Worm (Caenorhabditis elegans) whole organism, L2 larva: ENCODE measurements around the gene C05D9.4.

Experiments used
- C34F6.9 ChIP-seq: fragments of 150-350 bp; optimal IDR thresholded peaks from 2 replicates; lab custom pipeline; 2014; ENCODE audit warnings: missing biosample characterization, missing genetic modification characterization
- F13H6.1 ChIP-seq: sonication (generic microtip); optimal IDR thresholded peaks from 2 replicates; lab custom pipeline; 2016; ENCODE audit warnings: missing genetic modification characterization, missing compliant biosample characterization
- R02D3.7 ChIP-seq: fragments of 150-350 bp; optimal IDR thresholded peaks from 2 replicates; lab custom pipeline; 2014; ENCODE audit warnings: missing biosample characterization, missing genetic modification characterization
- Y55F3AM.14 ChIP-seq: fragments of 200-800 bp; sonication (Bioruptor generic); optimal IDR thresholded peaks from 2 replicates; lab custom pipeline; 2018; ENCODE audit warnings: mild to moderate bottlenecking, missing genetic modification characterization, missing compliant biosample characterization
- ZK546.5 ChIP-seq: sonication (generic microtip); optimal IDR thresholded peaks from 2 replicates; lab custom pipeline; 2017; ENCODE audit warnings: missing biosample characterization, missing genetic modification characterization
- alr-1 ChIP-seq: fragments of 150-350 bp; optimal IDR thresholded peaks from 2 replicates; lab custom pipeline; 2014; ENCODE audit warnings: missing biosample characterization, missing genetic modification characterization
- aly-2 ChIP-seq: fragments of 150-350 bp; optimal IDR thresholded peaks from 2 replicates; lab custom pipeline; 2014; ENCODE audit warnings: missing biosample characterization, missing genetic modification characterization
- ama-1 ChIP-seq: fragments of 150-350 bp; optimal IDR thresholded peaks from 2 replicates; lab custom pipeline; 2018; ENCODE audit warnings: inconsistent platforms
- blmp-1 ChIP-seq: sonication (generic microtip); optimal IDR thresholded peaks from 2 replicates; lab custom pipeline; 2017; ENCODE audit warnings: missing genetic modification characterization, mild to moderate bottlenecking, missing compliant biosample characterization, antibody characterized with exemption, moderate library complexity; ENCODE audit not compliant: insufficient read depth
- ceh-16 ChIP-seq: fragments of 150-350 bp; optimal IDR thresholded peaks from 2 replicates; lab custom pipeline; 2014; ENCODE audit warnings: missing biosample characterization, missing genetic modification characterization
- ceh-82 ChIP-seq: fragments of 150-350 bp; optimal IDR thresholded peaks from 2 replicates; lab custom pipeline; 2014; ENCODE audit warnings: missing biosample characterization, missing genetic modification characterization
- crh-2 ChIP-seq: sonication (generic microtip); optimal IDR thresholded peaks from 2 replicates; lab custom pipeline; 2017; ENCODE audit warnings: missing biosample characterization, missing genetic modification characterization
- dmd-4 ChIP-seq: sonication (generic microtip); optimal IDR thresholded peaks from 2 replicates; lab custom pipeline; 2017; ENCODE audit warnings: missing biosample characterization, missing genetic modification characterization
- egl-27 ChIP-seq: sonication (generic microtip); optimal IDR thresholded peaks from 3 replicates; lab custom pipeline; 2017; ENCODE audit warnings: missing biosample characterization, missing genetic modification reagents, missing genetic modification characterization
- elt-1 ChIP-seq: fragments of 150-350 bp; optimal IDR thresholded peaks from 2 replicates; lab custom pipeline; 2014; ENCODE audit warnings: missing biosample characterization, missing genetic modification characterization
- elt-3 ChIP-seq: sonication (generic microtip); optimal IDR thresholded peaks from 2 replicates; lab custom pipeline; 2017; ENCODE audit warnings: missing biosample characterization, missing genetic modification characterization
- fos-1 ChIP-seq: fragments of 150-350 bp; optimal IDR thresholded peaks from 2 replicates; lab custom pipeline; 2014; ENCODE audit warnings: missing biosample characterization, missing genetic modification characterization
- gmeb-1 ChIP-seq: fragments of 150-350 bp; optimal IDR thresholded peaks from 2 replicates; lab custom pipeline; 2014; ENCODE audit warnings: missing biosample characterization, missing genetic modification characterization
- lin-11 ChIP-seq: fragments of 150-350 bp; sonication (generic microtip); optimal IDR thresholded peaks from 2 replicates; lab custom pipeline; 2014; ENCODE audit warnings: missing biosample characterization, missing genetic modification characterization, inconsistent platforms, mixed read lengths
- lin-13 ChIP-seq: fragments of 150-350 bp; optimal IDR thresholded peaks from 2 replicates; lab custom pipeline; 2014; ENCODE audit warnings: missing biosample characterization, missing genetic modification reagents, missing genetic modification characterization
- lin-39 ChIP-seq: fragments of 150-350 bp; optimal IDR thresholded peaks from 2 replicates; lab custom pipeline; 2014; ENCODE audit warnings: missing biosample characterization, missing genetic modification reagents, missing genetic modification characterization
- lsy-2 ChIP-seq, 2 experiments: fragments of 150-350 bp in 1 of 2; sonication (generic microtip) in 1 of 2; optimal IDR thresholded peaks; 2 replicates each; lab custom pipeline; 2014 to 2017; ENCODE audit warnings: missing biosample characterization in 2 of 2, missing genetic modification characterization in 2 of 2
- mab-5 ChIP-seq: fragments of 150-350 bp; optimal IDR thresholded peaks from 2 replicates; lab custom pipeline; 2014; ENCODE audit warnings: missing biosample characterization, missing genetic modification characterization
- mbf-1 ChIP-seq: sonication (generic microtip); optimal IDR thresholded peaks from 2 replicates; lab custom pipeline; 2017; ENCODE audit warnings: missing biosample characterization, missing genetic modification characterization
- mdl-1 ChIP-seq, 2 experiments: fragments of 150-350 bp in 1 of 2; sonication (generic microtip) in 1 of 2; optimal IDR thresholded peaks; 2 replicates each; lab custom pipeline; 2017; ENCODE audit warnings: missing biosample characterization in 2 of 2, missing genetic modification characterization in 2 of 2
- nhr-10 ChIP-seq: sonication (generic microtip); optimal IDR thresholded peaks from 2 replicates; lab custom pipeline; 2017; ENCODE audit warnings: missing biosample characterization, missing genetic modification characterization
- nhr-11 ChIP-seq: fragments of 150-350 bp; optimal IDR thresholded peaks from 2 replicates; lab custom pipeline; 2014; ENCODE audit warnings: missing biosample characterization, missing genetic modification characterization
- nhr-12 ChIP-seq: fragments of 150-350 bp; optimal IDR thresholded peaks from 2 replicates; lab custom pipeline; 2014; ENCODE audit warnings: missing biosample characterization, missing genetic modification characterization
- nhr-129 ChIP-seq: fragments of 150-350 bp; optimal IDR thresholded peaks from 2 replicates; lab custom pipeline; 2014; ENCODE audit warnings: missing biosample characterization, missing genetic modification characterization
- nhr-21 ChIP-seq: fragments of 150-350 bp; optimal IDR thresholded peaks from 2 replicates; lab custom pipeline; 2014; ENCODE audit warnings: missing biosample characterization, missing genetic modification characterization
- nhr-23 ChIP-seq: fragments of 150-350 bp; optimal IDR thresholded peaks from 2 replicates; lab custom pipeline; 2014; ENCODE audit warnings: missing biosample characterization, missing genetic modification reagents, missing genetic modification characterization
- nhr-237 ChIP-seq: fragments of 150-350 bp; optimal IDR thresholded peaks from 2 replicates; lab custom pipeline; 2014; ENCODE audit warnings: missing biosample characterization, missing genetic modification characterization
- nhr-25 ChIP-seq: fragments of 150-350 bp; sonication (generic microtip); optimal IDR thresholded peaks from 3 replicates; lab custom pipeline; 2014; ENCODE audit warnings: missing biosample characterization, missing genetic modification characterization
- nhr-6 ChIP-seq: fragments of 150-350 bp; optimal IDR thresholded peaks from 2 replicates; lab custom pipeline; 2014; ENCODE audit warnings: missing biosample characterization, missing genetic modification characterization
- nhr-77 ChIP-seq: fragments of 150-350 bp; optimal IDR thresholded peaks from 2 replicates; lab custom pipeline; 2014; ENCODE audit warnings: missing biosample characterization, missing genetic modification characterization
- peb-1 ChIP-seq: fragments of 150-350 bp; optimal IDR thresholded peaks from 2 replicates; lab custom pipeline; 2014; ENCODE audit warnings: missing biosample characterization, missing genetic modification characterization
- sem-4 ChIP-seq: fragments of 150-350 bp; optimal IDR thresholded peaks from 2 replicates; lab custom pipeline; 2014; ENCODE audit warnings: missing biosample characterization, missing genetic modification reagents, missing genetic modification characterization
- skn-1 ChIP-seq: sonication (generic microtip); optimal IDR thresholded peaks from 2 replicates; lab custom pipeline; 2017; ENCODE audit warnings: missing biosample characterization, missing genetic modification characterization
- sma-3 ChIP-seq: sonication (generic microtip); optimal IDR thresholded peaks from 2 replicates; lab custom pipeline; 2016; ENCODE audit warnings: missing genetic modification reagents, missing genetic modification characterization, missing compliant biosample characterization
- sma-9 ChIP-seq, 2 experiments: fragments of 150-350 bp in 1 of 2; sonication (generic microtip) in 1 of 2; optimal IDR thresholded peaks; 2 replicates each; lab custom pipeline; 2014 to 2016; ENCODE audit warnings: missing genetic modification characterization in 2 of 2, mild to moderate bottlenecking in 1 of 2, missing biosample characterization in 1 of 2, missing compliant biosample characterization in 1 of 2, missing genetic modification reagents in 1 of 2, moderate library complexity in 1 of 2
- snpc-4 ChIP-seq: fragments of 150-350 bp; optimal IDR thresholded peaks from 2 replicates; lab custom pipeline; 2014; ENCODE audit warnings: missing biosample characterization, missing genetic modification characterization
- unc-39 ChIP-seq: fragments of 150-350 bp; optimal IDR thresholded peaks from 2 replicates; lab custom pipeline; 2014; ENCODE audit warnings: missing biosample characterization, missing genetic modification characterization
- unc-55 ChIP-seq: fragments of 150-350 bp; sonication (generic microtip); optimal IDR thresholded peaks from 3 replicates; lab custom pipeline; 2014; ENCODE audit warnings: missing biosample characterization, missing genetic modification reagents, missing genetic modification characterization
- unc-62 ChIP-seq: fragments of 150-350 bp; optimal IDR thresholded peaks from 2 replicates; lab custom pipeline; 2014; ENCODE audit warnings: missing biosample characterization, missing genetic modification reagents, missing genetic modification characterization
- zag-1 ChIP-seq: fragments of 150-350 bp; optimal IDR thresholded peaks from 2 replicates; lab custom pipeline; 2014; ENCODE audit warnings: missing biosample characterization, missing genetic modification characterization
- ztf-1 ChIP-seq: fragments of 200-800 bp; sonication (Bioruptor generic); conservative IDR thresholded peaks from 2 replicates; pipeline ENCODE4 v1.3.6; 2022; ENCODE audit warnings: missing genetic modification characterization, missing compliant biosample characterization
- ztf-11 ChIP-seq: sonication (generic microtip); optimal IDR thresholded peaks from 2 replicates; lab custom pipeline; 2017; ENCODE audit warnings: missing biosample characterization, missing genetic modification characterization
- ztf-4 ChIP-seq: fragments of 150-350 bp; optimal IDR thresholded peaks from 2 replicates; lab custom pipeline; 2014; ENCODE audit warnings: missing biosample characterization, missing genetic modification characterization

The C05D9.4 gene

DNA sequence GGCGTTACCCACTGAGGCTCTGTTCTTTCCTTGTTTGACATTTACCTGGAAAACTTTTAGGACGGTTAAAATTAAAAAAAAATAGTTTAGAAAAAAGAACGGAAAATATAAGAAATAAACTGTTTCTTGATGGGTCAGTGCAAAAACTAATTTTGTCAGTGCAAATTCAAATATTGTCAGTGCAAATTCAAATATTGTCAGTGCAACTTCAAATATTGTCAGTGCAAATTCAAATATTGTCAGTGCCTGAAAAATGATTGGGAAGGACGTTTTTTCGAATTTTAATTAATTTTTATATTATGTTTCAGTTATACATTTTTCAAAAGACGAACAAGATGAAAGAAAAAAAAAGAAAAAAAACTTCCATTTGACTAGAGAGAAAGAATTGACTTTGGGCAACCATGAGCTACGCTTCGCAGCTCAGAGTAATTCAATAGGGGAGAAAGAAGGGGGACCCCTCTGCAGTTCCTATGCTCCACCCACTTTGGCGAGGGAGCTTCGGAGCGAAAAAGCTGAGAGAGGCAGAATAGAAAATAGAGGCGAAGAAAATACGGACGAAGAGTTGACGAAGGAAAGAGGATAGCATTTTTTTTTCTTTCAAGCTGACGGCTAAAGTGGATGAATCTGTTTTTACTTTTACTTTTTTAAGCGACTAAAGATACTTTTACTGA is 45.3 kb upstream of the C05D9.4 start, which contains the start of gene unc-1 (continued):
- peak in 1 of 2 experiments; percentile 43 for TF ChIP-seq lsy-2 (tag; optimal IDR thresholded peaks at IDR 0.05; lab: Kevin White, UChicago)
- TF ChIP-seq sma-9 (GFP tag; optimal IDR thresholded peaks at IDR 0.05; lab: Kevin White, UChicago): no peak
- no peak for TF ChIP-seq sma-9 (tag; optimal IDR thresholded peaks at IDR 0.05; lab: Kevin White, UChicago)

DNA sequence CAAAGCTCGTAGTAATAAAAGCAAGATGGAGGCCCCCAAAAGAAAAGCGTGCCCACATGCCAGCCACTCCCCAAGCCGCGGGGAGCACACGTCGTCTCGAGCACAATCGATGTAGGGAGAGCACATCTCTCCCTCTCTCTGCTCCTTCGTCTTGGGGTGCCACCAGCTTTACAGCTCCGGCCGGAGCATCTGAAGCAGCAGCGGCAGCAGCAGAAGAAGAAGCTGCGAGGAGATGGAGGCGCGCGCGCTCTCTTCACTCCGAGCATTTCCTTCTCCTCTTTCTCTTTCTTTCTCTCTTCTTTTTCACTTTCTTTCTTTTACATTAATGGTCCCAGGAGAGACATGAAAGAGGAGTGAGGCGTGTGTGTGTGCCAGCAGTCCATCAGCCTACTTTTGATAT is 43.8 kb upstream of the C05D9.4 start:
- TF ChIP-seq egl-27 (tag; lab: Kevin White, UChicago): no peak
- TF ChIP-seq nhr-10: no peak
- TF ChIP-seq fos-1: no peak
- peak; percentile 38 for TF ChIP-seq crh-2
- no peak for TF ChIP-seq peb-1 (tag; lab: Kevin White, UChicago)
- no peak for TF ChIP-seq dmd-4 (tag; lab: Kevin White, UChicago)
- no peak for TF ChIP-seq ztf-1 (GFP tag; lab: Robert Waterston, UW)
- TF ChIP-seq sem-4 (tag; lab: Kevin White, UChicago): peak; percentile 6
- no peak for TF ChIP-seq ztf-11 (tag; lab: Kevin White, UChicago)
- TF ChIP-seq F13H6.1 (tag; lab: Kevin White, UChicago): peak; percentile 78
- TF ChIP-seq C34F6.9: peak; percentile 67
- no peak for TF ChIP-seq ztf-4 (tag; lab: Kevin White, UChicago)
- no peak for TF ChIP-seq ceh-82
- no peak for TF ChIP-seq skn-1
- peak; percentile 9 to 56 for TF ChIP-seq lsy-2 (tag; optimal IDR thresholded peaks at IDR 0.05; lab: Kevin White, UChicago)
- TF ChIP-seq R02D3.7 (tag; lab: Kevin White, UChicago): no peak
- no peak for TF ChIP-seq unc-62
- no peak for TF ChIP-seq elt-3
- TF ChIP-seq sma-9 (GFP tag; optimal IDR thresholded peaks at IDR 0.05; lab: Kevin White, UChicago): peak; percentile 38
- TF ChIP-seq sma-9 (tag; optimal IDR thresholded peaks at IDR 0.05; lab: Kevin White, UChicago): no peak
- TF ChIP-seq ama-1 (lab: Kevin White, UChicago): no peak
- TF ChIP-seq zag-1: peak; percentile 76
- TF ChIP-seq nhr-129 (tag; lab: Kevin White, UChicago): peak; percentile 61
- peak; percentile 23 for TF ChIP-seq Y55F3AM.14 (GFP tag; lab: Kevin White, UChicago)
- peak; percentile 59 for TF ChIP-seq mab-5 (tag; lab: Kevin White, UChicago)
- TF ChIP-seq unc-39: no peak
- no peak for TF ChIP-seq gmeb-1
- no peak for TF ChIP-seq blmp-1 (tag; lab: Kevin White, UChicago)
- TF ChIP-seq ceh-16 (tag; lab: Kevin White, UChicago): no peak
- peak; percentile 31 for TF ChIP-seq snpc-4 (tag; lab: Kevin White, UChicago)
- TF ChIP-seq nhr-77 (tag; lab: Kevin White, UChicago): no peak
- no peak for TF ChIP-seq lin-39 (tag; lab: Kevin White, UChicago)
- no peak for TF ChIP-seq nhr-11 (tag; lab: Kevin White, UChicago)
- TF ChIP-seq nhr-6 (tag; lab: Kevin White, UChicago): no peak
- TF ChIP-seq aly-2: no peak
- TF ChIP-seq alr-1 (tag; lab: Kevin White, UChicago): no peak
- no peak for TF ChIP-seq nhr-23
- no peak for TF ChIP-seq nhr-12 (tag; lab: Kevin White, UChicago)
- peak; percentile 11 for TF ChIP-seq lin-11 (tag; lab: Kevin White, UChicago)
- TF ChIP-seq ZK546.5 (tag; lab: Kevin White, UChicago): no peak
- no peak for TF ChIP-seq nhr-21
- TF ChIP-seq mdl-1 (tag; optimal IDR thresholded peaks at IDR 0.05; lab: Kevin White, UChicago): peak in 1 of 2 experiments; percentile 62
- no peak for TF ChIP-seq mbf-1 (tag; lab: Kevin White, UChicago)
- peak; percentile 15 for TF ChIP-seq lin-13 (GFP tag; lab: Kevin White, UChicago)
- TF ChIP-seq elt-1 (tag; lab: Kevin White, UChicago): no peak
- TF ChIP-seq unc-55: peak; percentile 83
- TF ChIP-seq nhr-237 (tag; lab: Kevin White, UChicago): no peak
- TF ChIP-seq nhr-25 (tag; lab: Kevin White, UChicago): no peak
- TF ChIP-seq sma-3: no peak
